Worm (Caenorhabditis elegans): ENCODE measurements around the gene K09F5.1.

The K09F5.1 gene

ce11 chrX:7739353-7739752 is at the start of gene K09F5.1:
Gene K09F5.1 (plus strand): TSS chrX:7739653.
- no peak for TF ChIP-seq ama-1 (optimal IDR thresholded peaks at IDR 0.05)
- no peak for TF ChIP-seq ama-1 (GFP tag; optimal IDR thresholded peaks at IDR 0.05)
- TF ChIP-seq pha-4 (tag; optimal IDR thresholded peaks at IDR 0.05): no peak
- no peak for TF ChIP-seq nfyb-1 (GFP tag; IDR thresholded peaks at IDR 0.05)
- no peak for TF ChIP-seq sdz-38 (tag; optimal IDR thresholded peaks at IDR 0.05)
- TF ChIP-seq gei-17 (GFP tag; optimal IDR thresholded peaks at IDR 0.05): no peak
- TF ChIP-seq hsf-1 (GFP tag; IDR thresholded peaks at IDR 0.05): no peak
- TF ChIP-seq F10E7.11 (tag; optimal IDR thresholded peaks at IDR 0.05): no peak
- no peak for TF ChIP-seq zfh-2 (GFP tag; conservative IDR thresholded peaks at IDR 0.05)
- TF ChIP-seq hlh-26 (GFP tag; conservative IDR thresholded peaks at IDR 0.05): no peak
- no peak for TF ChIP-seq let-526 (GFP tag; IDR thresholded peaks at IDR 0.05)
- TF ChIP-seq Y67H2A.10 (GFP tag; conservative IDR thresholded peaks at IDR 0.05): no peak
- TF ChIP-seq ztf-28 (GFP tag; IDR thresholded peaks at IDR 0.05): no peak
- no peak for TF ChIP-seq ceh-79 (tag; optimal IDR thresholded peaks at IDR 0.05)
- no peak for TF ChIP-seq egl-18 (GFP tag; IDR thresholded peaks at IDR 0.05)
- no peak for TF ChIP-seq lsl-1 (GFP tag; optimal IDR thresholded peaks at IDR 0.05)
- TF ChIP-seq rcor-1 (GFP tag; IDR thresholded peaks at IDR 0.05): no peak
- TF ChIP-seq nhr-27 (tag; optimal IDR thresholded peaks at IDR 0.05): no peak

ce11 chrX:7703863-7704262 is 35.6 kb upstream of the K09F5.1 start:
- no peak for TF ChIP-seq Y95B8A.8 (GFP tag; IDR thresholded peaks at IDR 0.05)
- TF ChIP-seq lin-54 (GFP tag; optimal IDR thresholded peaks at IDR 0.05): no peak
- no peak for TF ChIP-seq dpl-1 (GFP tag; optimal IDR thresholded peaks at IDR 0.05)
- no peak for TF ChIP-seq zim-3 (tag; optimal IDR thresholded peaks at IDR 0.05)
- TF ChIP-seq ztf-3 (GFP tag; optimal IDR thresholded peaks at IDR 0.05): no peak

ce11 chrX:7707031-7707430 is 32.4 kb upstream of the K09F5.1 start, which contains the start of gene kvs-1:
Gene kvs-1 (minus strand): TSS chrX:7707131.
- no peak for TF ChIP-seq Y56A3A.18 (GFP tag; IDR thresholded peaks at IDR 0.05)
- TF ChIP-seq egrh-3 (GFP tag; IDR thresholded peaks at IDR 0.05): no peak
- TF ChIP-seq madf-10 (tag; optimal IDR thresholded peaks at IDR 0.05): no peak
- TF ChIP-seq snpc-3.4 (tag; optimal IDR thresholded peaks at IDR 0.05): no peak
- TF ChIP-seq ceh-79 (tag; optimal IDR thresholded peaks at IDR 0.05): no peak
- no peak for TF ChIP-seq egl-18 (GFP tag; IDR thresholded peaks at IDR 0.05)
- TF ChIP-seq lsl-1 (GFP tag; optimal IDR thresholded peaks at IDR 0.05): no peak
- no peak for TF ChIP-seq rpc-1 (optimal IDR thresholded peaks at IDR 0.05)
- no peak for TF ChIP-seq rpc-1 (tag; optimal IDR thresholded peaks at IDR 0.05)
- no peak for TF ChIP-seq ceh-27 (GFP tag; optimal IDR thresholded peaks at IDR 0.05)
- no peak for TF ChIP-seq die-1 (tag; optimal IDR thresholded peaks at IDR 0.05)
- TF ChIP-seq ztf-18 (tag; optimal IDR thresholded peaks at IDR 0.05): no peak
- no peak for TF ChIP-seq T26A5.8 (tag; optimal IDR thresholded peaks at IDR 0.05)
- TF ChIP-seq C06A6.2 (GFP tag; conservative IDR thresholded peaks at IDR 0.05): no peak
- TF ChIP-seq snpc-4 (GFP tag; optimal IDR thresholded peaks at IDR 0.05): no peak
- TF ChIP-seq snpc-4 (tag; optimal IDR thresholded peaks at IDR 0.05): no peak
- no peak for TF ChIP-seq rec-8 (tag; optimal IDR thresholded peaks at IDR 0.05)
- TF ChIP-seq tlf-1 (GFP tag; optimal IDR thresholded peaks at IDR 0.05): no peak
- no peak for TF ChIP-seq efl-1 (GFP tag; optimal IDR thresholded peaks at IDR 0.05)

Data from whole organism, young adult.